Worm (Caenorhabditis elegans): Measurements from ENCODE around the gene thn-2.

ce11 chrIV:12366571-12366970, 16.4 kb upstream of the thn-2 start:
- no peak for TF ChIP-seq ztf-23 (GFP tag; IDR thresholded peaks at IDR 0.05)
- no peak for TF ChIP-seq ztf-29 (GFP tag; IDR thresholded peaks at IDR 0.05)
- TF ChIP-seq flt-1 (GFP tag; IDR thresholded peaks at IDR 0.05) = no peak
- TF ChIP-seq ref-1 (GFP tag; conservative IDR thresholded peaks at IDR 0.05) = no peak
- TF ChIP-seq tab-1 (GFP tag; IDR thresholded peaks at IDR 0.05) = no peak
- no peak for TF ChIP-seq T22C8.4 (GFP tag; IDR thresholded peaks at IDR 0.05)
